Fruit fly (Drosophila melanogaster): ENCODE results near the gene CG17681.

Gene CG17681

DNA sequence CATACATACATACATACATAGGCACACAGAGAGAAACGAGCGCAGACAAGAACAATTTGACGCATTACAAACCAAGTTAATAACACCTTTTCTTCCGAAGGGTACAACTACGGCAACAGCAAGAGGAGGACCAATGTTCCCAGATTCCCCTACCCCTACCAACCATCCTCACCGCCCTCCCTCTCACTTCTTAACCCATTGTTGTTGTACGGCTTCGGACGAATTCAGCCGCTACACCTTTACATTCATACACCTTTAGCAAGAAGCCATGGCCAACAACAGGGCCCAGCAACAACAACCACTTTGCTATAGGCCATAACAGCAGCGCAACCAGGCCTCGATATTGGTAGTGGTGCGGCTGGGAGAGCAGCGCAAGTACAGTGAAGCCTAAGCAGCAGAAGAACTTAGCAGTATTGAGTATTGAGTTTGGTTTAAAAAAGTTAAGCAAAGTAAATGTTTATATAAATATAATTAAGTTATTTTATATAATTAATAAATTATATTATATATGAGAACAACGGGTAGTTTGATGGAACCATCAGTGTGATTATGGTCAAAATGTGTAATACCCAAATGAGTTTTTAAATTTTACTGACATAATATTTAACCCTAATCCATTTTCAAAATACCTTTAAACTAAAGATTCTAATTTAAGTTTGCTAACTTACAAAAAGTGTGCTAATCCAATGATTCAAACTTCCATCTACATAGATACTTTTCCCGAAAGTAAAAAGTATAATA lies 2.4 kb upstream of the CG17681 start (continued):
- TF ChIP-seq hkb (optimal IDR thresholded peaks at IDR 0.05) (no peak), hkb (GFP tag; IDR thresholded peaks at IDR 0.05) (no peak), chinmo (GFP tag; IDR thresholded peaks at IDR 0.05; ENCODE audit: partially characterized antibody) (peak; percentile 83; the same call in 2 of the 4 replicates), CG2678 (tag; optimal IDR thresholded peaks at IDR 0.05) (peak; percentile 47), Opbp (GFP tag; IDR thresholded peaks at IDR 0.05; ENCODE audit: partially characterized antibody) (0 out of 3 replicates have a peak, but pooled peaks have one; percentile 24), CG13775 (GFP tag; optimal IDR thresholded peaks at IDR 0.05) (peak; percentile 39), CG2120 (GFP tag; optimal IDR thresholded peaks at IDR 0.05) (no peak), CG6272 (GFP tag; IDR thresholded peaks at IDR 0.05) (no peak), H15 (GFP tag; IDR thresholded peaks at IDR 0.05) (peak; percentile 61; the same call in 1 of the 3 replicates), CG2889 (GFP tag; IDR thresholded peaks at IDR 0.05) (no peak), Rfx (GFP tag; IDR thresholded peaks at IDR 0.05) (peak; percentile 82; the same call in 1 of the 2 replicates), chm (GFP tag; IDR thresholded peaks at IDR 0.05) (peak; percentile 57; the same call in 1 of the 2 replicates), Mrtf (GFP tag; IDR thresholded peaks at IDR 0.05) (peak; percentile 58; the same call in 1 of the 3 replicates), cas (GFP tag; IDR thresholded peaks at IDR 0.05) (no peak), wdn (GFP tag; IDR thresholded peaks at IDR 0.05) (peak; percentile 47; the same call in 1 of the 2 replicates), Chrac-16 (GFP tag; optimal IDR thresholded peaks at IDR 0.05) (peak; percentile 11), CG2712 (tag; optimal IDR thresholded peaks at IDR 0.05) (peak; percentile 39), Antp (GFP tag; optimal IDR thresholded peaks at IDR 0.05) (peak; percentile 52), Dbx (GFP tag; IDR thresholded peaks at IDR 0.05) (peak; percentile 59; the same call in 2 of the 3 replicates), CG10274 (GFP tag; optimal IDR thresholded peaks at IDR 0.05) (no peak), Fer2 (tag; optimal IDR thresholded peaks at IDR 0.05) (peak; percentile 20), CG4730 (GFP tag; IDR thresholded peaks at IDR 0.05) (peak; percentile 37; the same call in 1 of the 2 replicates), hb (GFP tag; IDR thresholded peaks at IDR 0.05; ENCODE audit: partially characterized antibody) (no peak), CG1832 (GFP tag; optimal IDR thresholded peaks at IDR 0.05) (no peak), gem (tag; optimal IDR thresholded peaks at IDR 0.05) (peak; percentile 52), CG7357 (GFP tag; IDR thresholded peaks at IDR 0.05) (peak; percentile 9; the same call in 1 of the 3 replicates), phol (tag; optimal IDR thresholded peaks at IDR 0.05) (no peak), Fer3 (tag; optimal IDR thresholded peaks at IDR 0.05) (peak; percentile 47), fd3F (GFP tag; optimal IDR thresholded peaks at IDR 0.05) (peak; percentile 5), CG7987 (GFP tag; optimal IDR thresholded peaks at IDR 0.05) (peak; percentile 38), NK7.1 (GFP tag; optimal IDR thresholded peaks at IDR 0.05) (no peak), NfI (GFP tag; optimal IDR thresholded peaks at IDR 0.05) (peak; percentile 58), Ptx1 (GFP tag; IDR thresholded peaks at IDR 0.05) (peak; percentile 46), z (GFP tag; IDR thresholded peaks at IDR 0.05) (peak; percentile 50; the same call in 1 of the 3 replicates), sima (GFP tag; optimal IDR thresholded peaks at IDR 0.05) (no peak), CG4707 (GFP tag; optimal IDR thresholded peaks at IDR 0.05) (no peak), Side (GFP tag; optimal IDR thresholded peaks at IDR 0.05) (no peak), Drgx (GFP tag; IDR thresholded peaks at IDR 0.05) (peak; percentile 60; the same call in 1 of the 2 replicates), dpn (GFP tag; optimal IDR thresholded peaks at IDR 0.05) (peak; percentile 8 to 41), oc (tag; optimal IDR thresholded peaks at IDR 0.05) (peak; percentile 2), CG2129 (GFP tag; IDR thresholded peaks at IDR 0.05; ENCODE audit: partially characterized antibody) (no peak), Xrp1 (GFP tag; IDR thresholded peaks at IDR 0.05) (peak; percentile 32; the same call in 1 of the 2 replicates), CG16815 (GFP tag; optimal IDR thresholded peaks at IDR 0.05) (peak; percentile 42), dimm (GFP tag; IDR thresholded peaks at IDR 0.05) (no peak), stc (GFP tag; IDR thresholded peaks at IDR 0.05) (no peak), Dek (tag; optimal IDR thresholded peaks at IDR 0.05) (peak; percentile 15), CG16863 (GFP tag; optimal IDR thresholded peaks at IDR 0.05) (no peak), ap (GFP tag; IDR thresholded peaks at IDR 0.05) (0 out of 2 replicates have a peak, but pooled peaks have one; percentile 6), CG12391 (tag; optimal IDR thresholded peaks at IDR 0.05) (peak; percentile 0)

Data from whole organism, embryonic.